Worm (Caenorhabditis elegans): Measurements from ENCODE around the gene F20D1.3.

DNA sequence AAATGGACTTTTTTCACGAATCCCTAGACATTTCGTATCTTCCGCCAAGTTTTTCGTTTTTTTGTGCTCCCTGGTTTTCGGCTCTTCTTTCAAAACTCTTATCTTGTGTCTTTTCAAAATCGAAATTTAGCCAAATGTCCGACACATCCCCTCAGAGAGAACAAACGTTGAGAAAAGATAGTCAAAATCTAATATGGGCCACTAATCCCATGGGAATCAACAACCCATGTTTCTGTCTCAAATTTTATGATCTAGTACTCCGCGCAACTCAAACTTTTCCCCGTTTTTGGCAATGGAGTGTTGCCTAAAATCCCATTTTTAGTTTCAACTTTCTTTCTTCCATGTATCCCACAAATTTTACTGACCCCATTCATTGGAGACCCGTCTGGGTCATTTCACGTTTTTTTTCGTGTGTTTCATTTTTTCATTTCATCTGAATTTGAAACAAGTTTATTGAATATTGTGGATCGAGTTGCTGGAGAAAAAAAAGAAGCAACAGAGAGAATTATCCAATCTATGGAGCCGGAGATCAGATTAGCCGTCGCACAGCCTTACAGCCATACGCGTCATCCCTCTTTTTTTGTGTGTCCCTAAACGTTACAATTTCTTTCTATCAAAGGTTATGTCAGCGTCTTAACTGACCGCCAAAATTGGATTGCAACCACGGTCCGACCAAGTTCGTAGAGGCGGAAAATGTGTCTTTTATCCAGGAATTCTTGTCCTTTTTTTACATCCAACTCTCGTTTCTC is 35.8 kb downstream of the F20D1.3 start:
- no peak for TF ChIP-seq T22C8.4 (GFP tag; IDR thresholded peaks at IDR 0.05)
- TF ChIP-seq ztf-23 (GFP tag; IDR thresholded peaks at IDR 0.05): no peak
- no peak for TF ChIP-seq med-1 (GFP tag; optimal IDR thresholded peaks at IDR 0.05; ENCODE audit: insufficient read depth)
